Fruit fly (Drosophila melanogaster): ENCODE measurements around the gene tkv.
A peak's percentile ranks its signal among the peaks of the same experiment; 100 is the strongest.

Gene tkv

dm6 chr2L:5261223-5261984, 9.8 kb downstream of the tkv start (continued):
- TF ChIP-seq B-H1 (GFP tag; IDR thresholded peaks at IDR 0.05): no peak
- TF ChIP-seq Ets97D (GFP tag; optimal IDR thresholded peaks at IDR 0.05): no peak
- no peak for TF ChIP-seq dm (GFP tag; optimal IDR thresholded peaks at IDR 0.05)
- peak; percentile 31 for TF ChIP-seq Hsf (GFP tag; optimal IDR thresholded peaks at IDR 0.05)
- no peak for TF ChIP-seq bbx (GFP tag; IDR thresholded peaks at IDR 0.05; ENCODE audit: partially characterized antibody)
- TF ChIP-seq caup (GFP tag; optimal IDR thresholded peaks at IDR 0.05; ENCODE audit: severe bottlenecking): no peak
- no peak for TF ChIP-seq CG3065 (GFP tag; optimal IDR thresholded peaks at IDR 0.05)
- TF ChIP-seq wek (GFP tag; optimal IDR thresholded peaks at IDR 0.05): no peak
- TF ChIP-seq Myb (GFP tag; optimal IDR thresholded peaks at IDR 0.05): no peak
- no peak for TF ChIP-seq HLHmδ (GFP tag; optimal IDR thresholded peaks at IDR 0.05)
- TF ChIP-seq CG3163 (GFP tag; optimal IDR thresholded peaks at IDR 0.05): no peak
- peak; percentile 54 for TF ChIP-seq CG4424 (GFP tag; optimal IDR thresholded peaks at IDR 0.05)
- TF ChIP-seq ab (GFP tag; optimal IDR thresholded peaks at IDR 0.05): no peak
- TF ChIP-seq CG10565 (GFP tag; optimal IDR thresholded peaks at IDR 0.05): no peak
- TF ChIP-seq Ada2b (GFP tag; IDR thresholded peaks at IDR 0.05): 0 out of 2 replicates have a peak, but pooled peaks have one; percentile 11
- TF ChIP-seq CG12299 (tag; optimal IDR thresholded peaks at IDR 0.05): no peak
- TF ChIP-seq kni (GFP tag; optimal IDR thresholded peaks at IDR 0.05): no peak
- TF ChIP-seq repo (GFP tag; optimal IDR thresholded peaks at IDR 0.05): no peak
- peak; percentile 19 for TF ChIP-seq D19A (tag; optimal IDR thresholded peaks at IDR 0.05)
- TF ChIP-seq ac (GFP tag; optimal IDR thresholded peaks at IDR 0.05): no peak
- peak; percentile 52; the same call in 1 of the 3 replicates for TF ChIP-seq CG17361 (GFP tag; IDR thresholded peaks at IDR 0.05)
- TF ChIP-seq CG7786 (GFP tag; optimal IDR thresholded peaks at IDR 0.05): no peak
- TF ChIP-seq Bteb2 (GFP tag; optimal IDR thresholded peaks at IDR 0.05): no peak
- TF ChIP-seq sc (optimal IDR thresholded peaks at IDR 0.05): no peak
- no peak for TF ChIP-seq sc (GFP tag; optimal IDR thresholded peaks at IDR 0.05)
- TF ChIP-seq crol (GFP tag; IDR thresholded peaks at IDR 0.05): no peak
- peak; percentile 31; the same call in 1 of the 3 replicates for TF ChIP-seq ken (GFP tag; IDR thresholded peaks at IDR 0.05)
- no peak for TF ChIP-seq tna (GFP tag; IDR thresholded peaks at IDR 0.05; ENCODE audit: partially characterized antibody)
- TF ChIP-seq vvl (GFP tag; IDR thresholded peaks at IDR 0.05): no peak
- no peak for TF ChIP-seq CG15073 (GFP tag; optimal IDR thresholded peaks at IDR 0.05)
- TF ChIP-seq phol (tag; optimal IDR thresholded peaks at IDR 0.05): peak; percentile 53
- no peak for TF ChIP-seq jing (GFP tag; optimal IDR thresholded peaks at IDR 0.05)
- no peak for TF ChIP-seq unc-4 (GFP tag; IDR thresholded peaks at IDR 0.05; ENCODE audit: partially characterized antibody)
- peak; percentile 1 for TF ChIP-seq org-1 (GFP tag; optimal IDR thresholded peaks at IDR 0.05)
- no peak for TF ChIP-seq BEAF-32 (GFP tag; optimal IDR thresholded peaks at IDR 0.05)
- TF ChIP-seq Blimp-1 (GFP tag; optimal IDR thresholded peaks at IDR 0.05): peak; percentile 59
- TF ChIP-seq CG34422 (GFP tag; IDR thresholded peaks at IDR 0.05): no peak
- TF ChIP-seq CG11723 (GFP tag; optimal IDR thresholded peaks at IDR 0.05): no peak
- TF ChIP-seq dimm (GFP tag; IDR thresholded peaks at IDR 0.05): no peak
- no peak for TF ChIP-seq so (GFP tag; IDR thresholded peaks at IDR 0.05)
- TF ChIP-seq Ptx1 (GFP tag; IDR thresholded peaks at IDR 0.05): peak; percentile 50
- 0 out of 2 replicates have a peak, but pooled peaks have one; percentile 27 for TF ChIP-seq E2f2 (GFP tag; IDR thresholded peaks at IDR 0.05)
- TF ChIP-seq dan (GFP tag; IDR thresholded peaks at IDR 0.05): no peak
- no peak for TF ChIP-seq ttk (GFP tag; IDR thresholded peaks at IDR 0.05)
- no peak for TF ChIP-seq ERR (GFP tag; optimal IDR thresholded peaks at IDR 0.05)
- no peak for TF ChIP-seq ftz-f1 (GFP tag; optimal IDR thresholded peaks at IDR 0.05)
- peak; percentile 49 for TF ChIP-seq Spps (tag; optimal IDR thresholded peaks at IDR 0.05)
- TF ChIP-seq wdn (GFP tag; IDR thresholded peaks at IDR 0.05): no peak
- no peak for TF ChIP-seq nerfin-1 (tag; optimal IDR thresholded peaks at IDR 0.05)
- no peak for TF ChIP-seq zf30C (GFP tag; optimal IDR thresholded peaks at IDR 0.05)
